Worm (Caenorhabditis elegans) whole organism, late embryonic: ENCODE measurements around the gene rack-1.
A peak's percentile ranks its signal among the peaks of the same experiment; 100 is the strongest.

Experiments used
- C38D4.7 ChIP-seq: fragments of 200-800 bp; sonication (Bioruptor generic); optimal IDR thresholded peaks from 2 replicates; lab custom pipeline; 2018; ENCODE audit warnings: mild to moderate bottlenecking, missing genetic modification characterization, moderate library complexity, missing compliant biosample characterization
- F13H6.1 ChIP-seq: sonication (generic microtip); optimal IDR thresholded peaks from 2 replicates; lab custom pipeline; 2016; ENCODE audit warnings: missing genetic modification characterization, missing compliant biosample characterization
- K02D7.2 ChIP-seq: sonication (generic microtip); optimal IDR thresholded peaks from 2 replicates; lab custom pipeline; 2017; ENCODE audit warnings: mild to moderate bottlenecking, missing genetic modification characterization, missing compliant biosample characterization
- ahr-1 ChIP-seq: sonication (generic microtip); optimal IDR thresholded peaks from 2 replicates; lab custom pipeline; 2016; ENCODE audit warnings: missing genetic modification characterization, missing compliant biosample characterization
- ama-1 ChIP-seq: fragments of 150-350 bp; optimal IDR thresholded peaks from 2 replicates; lab custom pipeline; 2014
- ceh-18 ChIP-seq: sonication (generic microtip); optimal IDR thresholded peaks from 2 replicates; lab custom pipeline; 2016; ENCODE audit warnings: missing genetic modification characterization, missing compliant biosample characterization
- ceh-30 ChIP-seq: fragments of 150-350 bp; optimal IDR thresholded peaks from 2 replicates; lab custom pipeline; 2014; ENCODE audit warnings: missing biosample characterization, missing genetic modification characterization
- ceh-31 ChIP-seq: sonication (generic microtip); optimal IDR thresholded peaks from 2 replicates; lab custom pipeline; 2016; ENCODE audit warnings: missing genetic modification characterization, missing compliant biosample characterization
- ceh-34 ChIP-seq: sonication (generic microtip); optimal IDR thresholded peaks from 2 replicates; lab custom pipeline; 2016; ENCODE audit warnings: mild to moderate bottlenecking, missing genetic modification characterization, missing compliant biosample characterization
- che-1 ChIP-seq: sonication (generic microtip); optimal IDR thresholded peaks from 2 replicates; lab custom pipeline; 2016; ENCODE audit warnings: mild to moderate bottlenecking, missing genetic modification characterization, missing compliant biosample characterization
- dve-1 ChIP-seq: sonication (generic microtip); optimal IDR thresholded peaks from 2 replicates; lab custom pipeline; 2017; ENCODE audit warnings: antibody characterized with exemption, mild to moderate bottlenecking, missing genetic modification characterization, missing compliant biosample characterization
- elt-2 ChIP-seq: sonication (generic microtip); optimal IDR thresholded peaks from 2 replicates; lab custom pipeline; 2016; ENCODE audit warnings: missing genetic modification reagents, missing genetic modification characterization, missing compliant biosample characterization
- eyg-1 ChIP-seq: sonication (generic microtip); optimal IDR thresholded peaks from 2 replicates; lab custom pipeline; 2016; ENCODE audit warnings: missing genotype, missing genetic modification characterization, missing compliant biosample characterization
- fax-1 ChIP-seq: sonication (generic microtip); optimal IDR thresholded peaks from 2 replicates; lab custom pipeline; 2016; ENCODE audit warnings: missing genotype, missing genetic modification characterization, missing compliant biosample characterization
- fkh-10 ChIP-seq: fragments of 150-350 bp; optimal IDR thresholded peaks from 2 replicates; lab custom pipeline; 2014; ENCODE audit warnings: missing biosample characterization, missing genetic modification reagents, missing genetic modification characterization
- fkh-6 ChIP-seq: sonication (generic microtip); optimal IDR thresholded peaks from 2 replicates; lab custom pipeline; 2016; ENCODE audit warnings: missing genetic modification characterization, missing compliant biosample characterization
- hlh-15 ChIP-seq: sonication (generic microtip); optimal IDR thresholded peaks from 2 replicates; lab custom pipeline; 2016; ENCODE audit warnings: missing genetic modification characterization, missing compliant biosample characterization
- hlh-30 ChIP-seq: sonication (generic microtip); optimal IDR thresholded peaks from 2 replicates; lab custom pipeline; 2017; ENCODE audit warnings: antibody characterized with exemption, missing genetic modification characterization, missing compliant biosample characterization; ENCODE audit not compliant: insufficient read depth
- hlh-6 ChIP-seq: sonication (generic microtip); optimal IDR thresholded peaks from 2 replicates; lab custom pipeline; 2016; ENCODE audit warnings: missing genotype, missing genetic modification characterization, missing compliant biosample characterization
- hlh-8 ChIP-seq: sonication (generic microtip); optimal IDR thresholded peaks from 2 replicates; lab custom pipeline; 2016; ENCODE audit warnings: missing genotype, missing genetic modification characterization, missing compliant biosample characterization
- lin-11 ChIP-seq: fragments of 200-800 bp; sonication (Bioruptor generic); optimal IDR thresholded peaks from 2 replicates; lab custom pipeline; 2018; ENCODE audit warnings: mild to moderate bottlenecking, missing genetic modification characterization, missing compliant biosample characterization
- nfya-1 ChIP-seq: sonication (generic microtip); optimal IDR thresholded peaks from 2 replicates; lab custom pipeline; 2017; ENCODE audit warnings: missing genetic modification characterization, mild to moderate bottlenecking, missing compliant biosample characterization, antibody characterized with exemption, moderate library complexity
- nhr-11 ChIP-seq: fragments of 150-350 bp; optimal IDR thresholded peaks from 2 replicates; lab custom pipeline; 2014; ENCODE audit warnings: missing biosample characterization, missing genetic modification characterization
- nhr-232 ChIP-seq: sonication (generic microtip); optimal IDR thresholded peaks from 2 replicates; lab custom pipeline; 2016; ENCODE audit warnings: missing genetic modification characterization, missing compliant biosample characterization
- pag-3 ChIP-seq: sonication (generic microtip); optimal IDR thresholded peaks from 2 replicates; lab custom pipeline; 2016; ENCODE audit warnings: missing compliant biosample characterization, missing genetic modification characterization, borderline replicate concordance
- pax-1 ChIP-seq: fragments of 150-350 bp; optimal IDR thresholded peaks from 2 replicates; lab custom pipeline; 2014; ENCODE audit warnings: missing biosample characterization, missing genetic modification characterization
- pqm-1 ChIP-seq: sonication (generic microtip); optimal IDR thresholded peaks from 2 replicates; lab custom pipeline; 2016; ENCODE audit warnings: missing genetic modification characterization, missing compliant biosample characterization
- ref-2 ChIP-seq: sonication (generic microtip); optimal IDR thresholded peaks from 2 replicates; lab custom pipeline; 2016; ENCODE audit warnings: missing genetic modification characterization, missing compliant biosample characterization
- rnt-1 ChIP-seq: sonication (generic microtip); optimal IDR thresholded peaks from 2 replicates; lab custom pipeline; 2016; ENCODE audit warnings: missing genetic modification characterization, missing compliant biosample characterization
- sdc-2 ChIP-seq: sonication (generic microtip); optimal IDR thresholded peaks from 2 replicates; lab custom pipeline; 2016; ENCODE audit warnings: missing genotype, missing genetic modification characterization, missing compliant biosample characterization
- sox-2 ChIP-seq: fragments of 200-800 bp; sonication (Bioruptor generic); IDR thresholded peaks from 2 replicates; pipeline ENCODE4 v1.3.6; 2022; ENCODE audit warnings: missing genetic modification reagents, missing genetic modification characterization, missing compliant biosample characterization
- tbx-2 ChIP-seq: sonication (generic microtip); optimal IDR thresholded peaks from 2 replicates; lab custom pipeline; 2016; ENCODE audit warnings: missing genetic modification characterization, missing compliant biosample characterization
- tbx-7 ChIP-seq: sonication (generic microtip); optimal IDR thresholded peaks from 2 replicates; lab custom pipeline; 2016; ENCODE audit warnings: missing genotype, missing genetic modification characterization, missing compliant biosample characterization
- ttx-3 ChIP-seq: sonication (generic microtip); optimal IDR thresholded peaks from 2 replicates; lab custom pipeline; 2016; ENCODE audit warnings: missing genetic modification reagents, missing genetic modification characterization, missing compliant biosample characterization
- unc-3 ChIP-seq, 2 experiments: fragments of 200-800 bp in 1 of 2; sonication (Bioruptor generic) in 1 of 2; sonication (generic microtip) in 1 of 2; conservative IDR thresholded peaks in 1 of 2; optimal IDR thresholded peaks in 1 of 2; 2 replicates each; pipeline versions ENCODE4 v1.3.6 to Lab custom; 2016 to 2022; ENCODE audit warnings: missing compliant biosample characterization in 2 of 2, missing genetic modification characterization in 2 of 2, missing genetic modification reagents in 1 of 2
- unc-42 ChIP-seq: sonication (generic microtip); optimal IDR thresholded peaks from 2 replicates; lab custom pipeline; 2016; ENCODE audit warnings: missing genotype, missing genetic modification characterization, missing compliant biosample characterization
- zip-5 ChIP-seq: sonication (generic microtip); optimal IDR thresholded peaks from 2 replicates; lab custom pipeline; 2016; ENCODE audit warnings: missing genetic modification characterization, missing compliant biosample characterization

Gene rack-1

ce11 chrIV:10176252-10176730 lies at the start of gene rack-1:
Gene rack-1 (plus strand): TSS chrIV:10176680.
- TF ChIP-seq fax-1 (tag; lab: Kevin White, UChicago) (peak; percentile 3), ama-1 (lab: Kevin White, UChicago) (no peak), ceh-30 (tag; lab: Kevin White, UChicago) (no peak), nfya-1 (tag; lab: Kevin White, UChicago) (peak; percentile 20), ceh-31 (peak; percentile 11), unc-42 (tag; lab: Kevin White, UChicago) (peak; percentile 66)
- TF ChIP-seq, all 69 proteins: peak for 4

ce11 chrIV:10128446-10128845 lies 48.0 kb upstream of the rack-1 start:
- no peak for TF ChIP-seq unc-42 (tag; lab: Kevin White, UChicago)
- TF ChIP-seq ahr-1: no peak
- no peak for TF ChIP-seq ceh-31
- TF ChIP-seq sdc-2 (tag; lab: Kevin White, UChicago): no peak
- TF ChIP-seq nhr-232 (tag; lab: Kevin White, UChicago): no peak
- TF ChIP-seq ref-2: no peak
- TF ChIP-seq F13H6.1 (tag; lab: Kevin White, UChicago): no peak
- TF ChIP-seq hlh-6 (tag; lab: Kevin White, UChicago): no peak
- no peak for TF ChIP-seq tbx-7 (tag; lab: Kevin White, UChicago)
- TF ChIP-seq eyg-1 (tag; lab: Kevin White, UChicago): no peak
- TF ChIP-seq ama-1 (lab: Kevin White, UChicago): no peak
- no peak for TF ChIP-seq rnt-1 (tag; lab: Kevin White, UChicago)
- no peak for TF ChIP-seq hlh-15
- no peak for TF ChIP-seq zip-5 (tag; lab: Kevin White, UChicago)
- TF ChIP-seq unc-3 (GFP tag; conservative IDR thresholded peaks at IDR 0.05; lab: Robert Waterston, UW): no peak
- no peak for TF ChIP-seq unc-3 (tag; optimal IDR thresholded peaks at IDR 0.05; lab: Kevin White, UChicago)
- no peak for TF ChIP-seq K02D7.2 (tag; lab: Kevin White, UChicago)
- no peak for TF ChIP-seq pqm-1 (tag; lab: Kevin White, UChicago)
- no peak for TF ChIP-seq hlh-8 (tag; lab: Kevin White, UChicago)
- TF ChIP-seq, all 69 proteins: peak for 0

- TF ChIP-seq tbx-2: peak; percentile 15
- TF ChIP-seq dve-1 (tag; lab: Kevin White, UChicago): peak; percentile 35
- TF ChIP-seq pqm-1 (tag; lab: Kevin White, UChicago): no peak
- TF ChIP-seq ceh-30 (tag; lab: Kevin White, UChicago): no peak
- no peak for TF ChIP-seq nhr-11
- TF ChIP-seq rnt-1 (tag; lab: Kevin White, UChicago): no peak
- no peak for TF ChIP-seq ceh-34 (tag; lab: Kevin White, UChicago)
- TF ChIP-seq nfya-1 (tag; lab: Kevin White, UChicago): peak; percentile 57
- TF ChIP-seq unc-3 (GFP tag; conservative IDR thresholded peaks at IDR 0.05; lab: Robert Waterston, UW): no peak
- TF ChIP-seq unc-3 (tag; optimal IDR thresholded peaks at IDR 0.05; lab: Kevin White, UChicago): no peak
- TF ChIP-seq pag-3 (tag; lab: Kevin White, UChicago): no peak
- peak; percentile 39 for TF ChIP-seq ref-2
- TF ChIP-seq ceh-31: peak; percentile 63
- TF ChIP-seq hlh-8 (tag; lab: Kevin White, UChicago): no peak
- TF ChIP-seq lin-11: no peak
- peak; percentile 17 for TF ChIP-seq elt-2 (tag; lab: Kevin White, UChicago)
- no peak for TF ChIP-seq fax-1 (tag; lab: Kevin White, UChicago)
- no peak for TF ChIP-seq fkh-6 (tag; lab: Kevin White, UChicago)
Observed at ce11 chrIV:10128906-10129386, 47.5 kb upstream of the rack-1 start, which contains the start of the genes gtbp-1 and K08F4.3. Gene gtbp-1 (minus strand): TSS chrIV:10128956. Gene K08F4.3 (plus strand): TSS chrIV:10129257.

ce11 chrIV:10129957-10130356 lies 46.5 kb upstream of the rack-1 start, which contains the start of gene glt-3:
Gene glt-3 (plus strand): TSS chrIV:10130257.
- no peak for TF ChIP-seq fax-1 (tag; lab: Kevin White, UChicago)
- no peak for TF ChIP-seq pax-1 (tag; lab: Kevin White, UChicago)
- TF ChIP-seq, all 69 proteins: peak for 0

- TF ChIP-seq lin-11: no peak
- TF ChIP-seq fkh-10 (GFP tag; lab: Kevin White, UChicago): no peak
- no peak for TF ChIP-seq ceh-34 (tag; lab: Kevin White, UChicago)
- TF ChIP-seq hlh-30 (tag; lab: Kevin White, UChicago): no peak
- TF ChIP-seq sox-2 (GFP tag; lab: Robert Waterston, UW): no peak
- TF ChIP-seq C38D4.7: no peak
- no peak for TF ChIP-seq ttx-3 (tag; lab: Kevin White, UChicago)
- no peak for TF ChIP-seq ceh-18 (tag; lab: Kevin White, UChicago)
- TF ChIP-seq F13H6.1 (tag; lab: Kevin White, UChicago): no peak
- TF ChIP-seq che-1 (tag; lab: Kevin White, UChicago): no peak
Observed at ce11 chrIV:10135817-10136216, 40.7 kb upstream of the rack-1 start, which contains the start of gene K08F4.5. Gene K08F4.5 (minus strand): TSS chrIV:10135917.
